Worm (Caenorhabditis elegans): ENCODE data around the gene cls-2.

DNA sequence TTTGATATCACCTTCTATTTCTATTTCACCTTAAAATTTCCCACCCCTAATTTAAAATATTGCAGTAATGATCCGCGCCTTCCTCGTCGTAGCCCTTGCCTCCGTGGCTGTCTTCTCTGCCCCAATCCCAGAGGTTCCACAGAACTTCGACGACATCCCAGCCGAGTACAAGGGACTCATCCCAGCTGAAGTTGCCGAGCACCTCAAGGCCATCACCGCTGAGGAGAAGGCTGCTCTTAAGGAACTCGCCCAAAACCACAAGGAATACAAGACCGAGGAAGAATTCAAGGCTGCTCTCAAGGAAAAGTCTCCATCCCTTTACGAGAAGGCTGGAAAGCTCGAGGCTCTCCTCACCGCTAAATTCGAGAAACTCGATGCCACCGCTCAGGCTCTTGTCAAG lies 26.9 kb downstream of the cls-2 start, which contains the start of gene far-2:
- TF ChIP-seq cebp-2 (GFP tag; IDR thresholded peaks at IDR 0.05) = no peak
- TF ChIP-seq pha-4 (tag; optimal IDR thresholded peaks at IDR 0.05) = no peak
- no peak for TF ChIP-seq unc-130 (GFP tag; optimal IDR thresholded peaks at IDR 0.05)
- TF ChIP-seq ceh-40 (GFP tag; IDR thresholded peaks at IDR 0.05) = no peak
- TF ChIP-seq snpc-1.1 (tag; optimal IDR thresholded peaks at IDR 0.05; ENCODE audit: insufficient read depth) = no peak
- TF ChIP-seq chd-7 (tag; optimal IDR thresholded peaks at IDR 0.05) = no peak
- TF ChIP-seq Y56A3A.18 (GFP tag; IDR thresholded peaks at IDR 0.05) = no peak
- no peak for TF ChIP-seq snpc-4 (GFP tag; optimal IDR thresholded peaks at IDR 0.05)
- TF ChIP-seq snpc-4 (tag; optimal IDR thresholded peaks at IDR 0.05) = no peak
